Worm (Caenorhabditis elegans) whole organism, young adult: ENCODE data around the gene F41G3.5.

Source experiments
- B0035.1 ChIP-seq: sonication (generic microtip); optimal IDR thresholded peaks from 2 replicates; lab custom pipeline; 2016; ENCODE audit warnings: missing genetic modification characterization, mild to moderate bottlenecking, missing compliant biosample characterization, missing genotype, missing genetic modification reagents
- C17E4.6 ChIP-seq: fragments of 200-800 bp; sonication (Bioruptor generic); IDR thresholded peaks from 2 replicates; pipeline ENCODE4 v1.3.6; 2022; ENCODE audit warnings: missing genetic modification reagents, missing genetic modification characterization, missing compliant biosample characterization
- ama-1 ChIP-seq, 3 experiments: fragments of 150-350 bp in 1 of 3; sonication (generic microtip) in 2 of 3; optimal IDR thresholded peaks; 2 replicates each; lab custom pipeline; 2014 to 2018; ENCODE audit warnings: missing biosample characterization in 2 of 3, missing genetic modification characterization in 2 of 3, missing genetic modification reagents in 2 of 3
- hlh-26 ChIP-seq: fragments of 200-800 bp; sonication (Bioruptor generic); conservative IDR thresholded peaks from 2 replicates; pipeline ENCODE4 v1.3.6; 2022; ENCODE audit warnings: missing genetic modification reagents, missing genetic modification characterization, missing compliant biosample characterization
- lsy-27 ChIP-seq: sonication (generic microtip); optimal IDR thresholded peaks from 2 replicates; lab custom pipeline; 2017; ENCODE audit warnings: missing genetic modification characterization, mild to moderate bottlenecking, missing compliant biosample characterization, antibody characterized with exemption, missing genotype, borderline replicate concordance; ENCODE audit not compliant: insufficient read depth
- madf-8 ChIP-seq: fragments of 200-800 bp; sonication (Bioruptor generic); conservative IDR thresholded peaks from 2 replicates; pipeline ENCODE4 v1.3.6; 2022; ENCODE audit warnings: missing genetic modification reagents, missing genetic modification characterization, missing compliant biosample characterization
- nhr-179 ChIP-seq: sonication (generic microtip); optimal IDR thresholded peaks from 2 replicates; lab custom pipeline; 2016; ENCODE audit warnings: mild to moderate bottlenecking, missing genetic modification characterization, missing compliant biosample characterization
- sptf-2 ChIP-seq: fragments of 200-800 bp; sonication (Bioruptor generic); optimal IDR thresholded peaks from 2 replicates; lab custom pipeline; 2018; ENCODE audit warnings: mild to moderate bottlenecking, missing genetic modification characterization, missing compliant biosample characterization
- tlf-1 ChIP-seq: fragments of 200-800 bp; sonication (Bioruptor generic); optimal IDR thresholded peaks from 2 replicates; lab custom pipeline; 2018; ENCODE audit warnings: mild to moderate bottlenecking, missing genetic modification characterization, missing compliant biosample characterization
- ztf-26 ChIP-seq: sonication (generic microtip); optimal IDR thresholded peaks from 2 replicates; lab custom pipeline; 2017; ENCODE audit warnings: missing genetic modification characterization, missing compliant biosample characterization

ce11 chrII:6779104-6779503, 32.6 kb downstream of the F41G3.5 start, which contains the start of gene T13C2.7:
- TF ChIP-seq madf-8 (GFP tag; lab: Robert Waterston, UW) = no peak
- TF ChIP-seq ama-1 (optimal IDR thresholded peaks at IDR 0.05; lab: Kevin White, UChicago) = no peak
- TF ChIP-seq ama-1 (GFP tag; optimal IDR thresholded peaks at IDR 0.05; lab: Kevin White, UChicago) = no peak
- TF ChIP-seq B0035.1 (tag; lab: Kevin White, UChicago) = no peak
- no peak for TF ChIP-seq sptf-2 (GFP tag; lab: Kevin White, UChicago)
- no peak for TF ChIP-seq hlh-26 (GFP tag; lab: Robert Waterston, UW)
- no peak for TF ChIP-seq tlf-1 (GFP tag; lab: Kevin White, UChicago)
- TF ChIP-seq C17E4.6 (GFP tag; lab: Robert Waterston, UW) = no peak
- no peak for TF ChIP-seq nhr-179
- TF ChIP-seq ztf-26 (tag; lab: Kevin White, UChicago) = no peak
- TF ChIP-seq lsy-27 (tag; lab: Kevin White, UChicago) = no peak
